Fruit fly (Drosophila melanogaster): Measurements from ENCODE around the gene HIP.
A peak's percentile ranks its signal among the peaks of the same experiment; 100 is the strongest.
"Not testable (repeated sequence)": the region's sequence is repeated elsewhere in the genome, so short reads cannot be mapped to it uniquely, and the experiment has no call there.

The HIP gene

dm6 chrX:3780884-3781283 lies 18.1 kb upstream of the HIP start (continued):
- TF ChIP-seq CG8319 (GFP tag; optimal IDR thresholded peaks at IDR 0.05) (no peak), Ets21C (GFP tag; optimal IDR thresholded peaks at IDR 0.05) (no peak), CG3919 (GFP tag; optimal IDR thresholded peaks at IDR 0.05) (peak; percentile 36), acj6 (GFP tag; optimal IDR thresholded peaks at IDR 0.05) (no peak), Blimp-1 (GFP tag; optimal IDR thresholded peaks at IDR 0.05) (no peak), CG10631 (GFP tag; optimal IDR thresholded peaks at IDR 0.05) (peak; percentile 19), CG3032 (tag; optimal IDR thresholded peaks at IDR 0.05) (peak; percentile 6), cyc (GFP tag; optimal IDR thresholded peaks at IDR 0.05) (no peak)

dm6 chrX:3788432-3788831 lies 10.5 kb upstream of the HIP start:
- TF ChIP-seq svp (GFP tag) (no peak), Hr39 (GFP tag; optimal IDR thresholded peaks at IDR 0.05) (no peak), CG11902 (GFP tag; optimal IDR thresholded peaks at IDR 0.05) (no peak), CG3919 (GFP tag; optimal IDR thresholded peaks at IDR 0.05) (no peak), Lpt (GFP tag; optimal IDR thresholded peaks at IDR 0.05) (no peak), Sox15 (GFP tag; optimal IDR thresholded peaks at IDR 0.05) (no peak), achi (GFP tag; optimal IDR thresholded peaks at IDR 0.05) (no peak), CG10669 (GFP tag; optimal IDR thresholded peaks at IDR 0.05) (no peak), pdm3 (GFP tag; optimal IDR thresholded peaks at IDR 0.05) (no peak), fd59A (GFP tag; optimal IDR thresholded peaks at IDR 0.05) (no peak), CG31627 (GFP tag; optimal IDR thresholded peaks at IDR 0.05) (no peak), CG1621 (tag; optimal IDR thresholded peaks at IDR 0.05) (no peak), CG6163 (GFP tag; IDR thresholded peaks at IDR 0.05) (no peak), CG15336 (GFP tag; IDR thresholded peaks at IDR 0.05) (no peak), CG8632 (GFP tag; optimal IDR thresholded peaks at IDR 0.05) (no peak)

- TF ChIP-seq svp (GFP tag) (peak; percentile 69), dsx (GFP tag; optimal IDR thresholded peaks at IDR 0.05; ENCODE audit: poor library complexity, severe bottlenecking) (no peak)
These were observed 9.7 kb upstream of the HIP start for dm6 chrX:3789284-3789683.

dm6 chrX:3789769-3790168 lies 9.2 kb upstream of the HIP start, which contains the start of gene HIP-R:
HIP-R (plus strand) TSS chrX:3789969.
- not testable (repeated sequence) for TF ChIP-seq CG10669 (GFP tag; optimal IDR thresholded peaks at IDR 0.05); CG34406 (GFP tag; optimal IDR thresholded peaks at IDR 0.05); svp (GFP tag)

- not testable (repeated sequence) for TF ChIP-seq Lpt, acj6, spab (GFP tag; optimal IDR thresholded peaks at IDR 0.05)
These were observed 6.0 kb upstream of the HIP start, which contains the start of gene Crg-1 for dm6 chrX:3792923-3793322. Crg-1 (plus strand) TSS chrX:3793223.

- TF ChIP-seq CG32006, fkh, Sox15 (GFP tag; optimal IDR thresholded peaks at IDR 0.05): not testable (repeated sequence)
These were observed 3.1 kb downstream of the HIP start, which contains the start of gene fd3F for dm6 chrX:3802016-3802415. fd3F (plus strand) TSS chrX:3802316.

- TF ChIP-seq Blimp-1 (GFP tag; optimal IDR thresholded peaks at IDR 0.05): no peak
- TF ChIP-seq OdsH (GFP tag; optimal IDR thresholded peaks at IDR 0.05): no peak
- TF ChIP-seq topi (GFP tag; optimal IDR thresholded peaks at IDR 0.05): no peak
- no peak for TF ChIP-seq Sox14 (GFP tag; optimal IDR thresholded peaks at IDR 0.05)
- TF ChIP-seq acj6 (GFP tag; optimal IDR thresholded peaks at IDR 0.05): no peak
- no peak for TF ChIP-seq Eip93F (GFP tag; optimal IDR thresholded peaks at IDR 0.05)
- no peak for TF ChIP-seq Smox (GFP tag; optimal IDR thresholded peaks at IDR 0.05)
- TF ChIP-seq CG11902 (GFP tag; optimal IDR thresholded peaks at IDR 0.05): no peak
- TF ChIP-seq dsx (GFP tag; optimal IDR thresholded peaks at IDR 0.05; ENCODE audit: poor library complexity, severe bottlenecking): no peak
- TF ChIP-seq CG11294 (GFP tag; IDR thresholded peaks at IDR 0.05): no peak
- TF ChIP-seq Ets96B (tag; optimal IDR thresholded peaks at IDR 0.05): no peak
- TF ChIP-seq CG11762 (GFP tag; optimal IDR thresholded peaks at IDR 0.05; ENCODE audit: insufficient read depth): no peak
- TF ChIP-seq CG8319 (GFP tag; optimal IDR thresholded peaks at IDR 0.05): no peak
- no peak for TF ChIP-seq CG3919 (GFP tag; optimal IDR thresholded peaks at IDR 0.05)
- TF ChIP-seq Sox15 (GFP tag; optimal IDR thresholded peaks at IDR 0.05): no peak
- no peak for TF ChIP-seq Lpt (GFP tag; optimal IDR thresholded peaks at IDR 0.05)
- no peak for TF ChIP-seq esn (GFP tag; optimal IDR thresholded peaks at IDR 0.05)
- no peak for TF ChIP-seq Eip78C (GFP tag)
These were observed 9.5 kb downstream of the HIP start for dm6 chrX:3808467-3808866.
